Worm (Caenorhabditis elegans) whole organism, young adult: ENCODE results near the gene F55A11.8.

Experiments used
- dpff-1 ChIP-seq: sonication (generic microtip); optimal IDR thresholded peaks from 2 replicates; lab custom pipeline; 2017; ENCODE audit warnings: mild to moderate bottlenecking, missing genetic modification characterization, missing compliant biosample characterization
- tbp1 ChIP-seq: fragments of 200-800 bp; sonication (Bioruptor generic); optimal IDR thresholded peaks from 2 replicates; lab custom pipeline; 2018; ENCODE audit warnings: mild to moderate bottlenecking, missing genetic modification characterization, missing compliant biosample characterization

- no peak for TF ChIP-seq dpff-1 (tag; lab: Kevin White, UChicago)
- no peak for TF ChIP-seq tbp1
These were observed 29.3 kb downstream of the F55A11.8 start for ce11 chrV:11817263-11817726.
